Worm (Caenorhabditis elegans) whole organism, early embryonic: ENCODE data around the gene irld-66.

ENCODE experiments used
- aly-1 ChIP-seq: sonication (generic microtip); optimal IDR thresholded peaks from 2 replicates; lab custom pipeline; 2016; ENCODE audit warnings: missing genetic modification characterization, missing compliant biosample characterization
- ama-1 ChIP-seq: fragments of 150-350 bp; optimal IDR thresholded peaks from 2 replicates; lab custom pipeline; 2014
- ceh-13 ChIP-seq: fragments of 200-800 bp; sonication (Bioruptor generic); optimal IDR thresholded peaks from 2 replicates; lab custom pipeline; 2018; ENCODE audit warnings: mild to moderate bottlenecking, missing genetic modification characterization, missing compliant biosample characterization
- ceh-36 ChIP-seq: sonication (generic microtip); optimal IDR thresholded peaks from 2 replicates; lab custom pipeline; 2016; ENCODE audit warnings: missing genetic modification characterization, inconsistent platforms, missing compliant biosample characterization
- flt-1 ChIP-seq: fragments of 200-800 bp; sonication (Bioruptor generic); IDR thresholded peaks from 2 replicates; pipeline ENCODE4 v1.3.6; 2022; ENCODE audit warnings: missing genetic modification characterization, missing compliant biosample characterization
- hmbx-1 ChIP-seq: sonication (generic microtip); optimal IDR thresholded peaks from 2 replicates; lab custom pipeline; 2016; ENCODE audit warnings: mild to moderate bottlenecking, missing genetic modification characterization, missing compliant biosample characterization
- hnd-1 ChIP-seq: sonication (generic microtip); optimal IDR thresholded peaks from 2 replicates; lab custom pipeline; 2016; ENCODE audit warnings: missing genetic modification characterization, missing compliant biosample characterization
- pes-1 ChIP-seq: fragments of 200-800 bp; sonication (Bioruptor generic); IDR thresholded peaks from 2 replicates; pipeline ENCODE4 v1.3.6; 2022; ENCODE audit warnings: missing genetic modification reagents, missing genetic modification characterization, missing compliant biosample characterization
- scrt-1 ChIP-seq: fragments of 200-800 bp; sonication (Bioruptor generic); IDR thresholded peaks from 2 replicates; pipeline ENCODE4 v1.3.6; 2022; ENCODE audit warnings: missing genetic modification characterization, missing compliant biosample characterization
- tbx-11 ChIP-seq: fragments of 200-800 bp; sonication (Bioruptor generic); IDR thresholded peaks from 2 replicates; pipeline ENCODE4 v1.3.6; 2022; ENCODE audit warnings: missing genetic modification characterization, missing compliant biosample characterization
- tra-4 ChIP-seq: sonication (generic microtip); optimal IDR thresholded peaks from 2 replicates; lab custom pipeline; 2017; ENCODE audit warnings: missing genetic modification characterization, missing compliant biosample characterization

ce11 chrII:2934354-2934753, 6.3 kb downstream of the irld-66 start, which contains the start of gene irld-67:
- TF ChIP-seq ama-1 (lab: Kevin White, UChicago) (no peak), flt-1 (GFP tag; lab: Robert Waterston, UW) (no peak), hmbx-1 (tag; lab: Kevin White, UChicago) (no peak), tra-4 (no peak), hnd-1 (tag; lab: Kevin White, UChicago) (no peak), scrt-1 (GFP tag; lab: Robert Waterston, UW) (no peak), ceh-13 (GFP tag; lab: Kevin White, UChicago) (no peak), tbx-11 (GFP tag; lab: Robert Waterston, UW) (no peak), ceh-36 (tag; lab: Kevin White, UChicago) (no peak), pes-1 (no peak), aly-1 (tag; lab: Kevin White, UChicago) (no peak)
